Worm (Caenorhabditis elegans): Measurements from ENCODE around the gene W02H5.19.

W02H5.19 gene

DNA sequence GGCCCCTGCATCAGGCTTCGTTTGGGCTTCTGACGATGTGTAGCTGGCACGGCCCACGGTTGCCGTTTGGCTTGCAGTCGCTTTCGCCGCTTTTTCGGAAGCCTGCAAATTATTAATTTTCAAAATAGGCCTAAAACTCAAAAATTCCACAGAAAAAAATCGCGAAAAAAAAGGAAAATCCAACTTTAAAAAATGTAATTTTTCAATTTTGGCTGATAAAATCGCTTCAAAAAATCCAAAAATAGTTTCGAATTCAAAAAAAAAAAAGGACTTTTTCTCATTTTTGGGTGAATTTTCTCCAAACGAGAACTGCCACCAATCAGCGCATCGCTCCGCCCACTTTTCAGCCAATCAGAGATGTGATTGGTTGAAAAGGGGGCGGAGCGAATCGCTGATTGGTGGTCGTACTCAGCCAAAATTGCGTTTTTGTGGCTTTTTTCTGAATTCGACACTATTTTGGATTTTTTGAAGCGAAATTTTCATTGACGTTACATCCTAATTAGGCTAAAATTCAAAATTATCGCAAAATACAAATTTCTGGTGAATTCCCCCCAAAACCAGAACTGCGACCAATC, 8.6 kb downstream of the W02H5.19 start:
- no peak for TF ChIP-seq ceh-88 (GFP tag; IDR thresholded peaks at IDR 0.05)
- TF ChIP-seq unc-30 (tag; optimal IDR thresholded peaks at IDR 0.05) = no peak
- no peak for TF ChIP-seq dpl-1 (GFP tag; optimal IDR thresholded peaks at IDR 0.05)
- TF ChIP-seq fkh-10 (GFP tag; optimal IDR thresholded peaks at IDR 0.05) = no peak
- no peak for TF ChIP-seq pag-3 (tag; optimal IDR thresholded peaks at IDR 0.05; ENCODE audit: borderline replicate concordance, insufficient read depth)
- TF ChIP-seq egl-13 (tag; optimal IDR thresholded peaks at IDR 0.05) = no peak
- no peak for TF ChIP-seq grh-1 (GFP tag; IDR thresholded peaks at IDR 0.05)
- TF ChIP-seq skn-1 (tag; optimal IDR thresholded peaks at IDR 0.05) = no peak
- no peak for TF ChIP-seq C04F5.9 (tag; optimal IDR thresholded peaks at IDR 0.05)
- no peak for TF ChIP-seq nhr-71 (tag; optimal IDR thresholded peaks at IDR 0.05)
- TF ChIP-seq tbx-2 (tag; optimal IDR thresholded peaks at IDR 0.05) = no peak
- no peak for TF ChIP-seq zag-1 (tag; optimal IDR thresholded peaks at IDR 0.05)

DNA sequence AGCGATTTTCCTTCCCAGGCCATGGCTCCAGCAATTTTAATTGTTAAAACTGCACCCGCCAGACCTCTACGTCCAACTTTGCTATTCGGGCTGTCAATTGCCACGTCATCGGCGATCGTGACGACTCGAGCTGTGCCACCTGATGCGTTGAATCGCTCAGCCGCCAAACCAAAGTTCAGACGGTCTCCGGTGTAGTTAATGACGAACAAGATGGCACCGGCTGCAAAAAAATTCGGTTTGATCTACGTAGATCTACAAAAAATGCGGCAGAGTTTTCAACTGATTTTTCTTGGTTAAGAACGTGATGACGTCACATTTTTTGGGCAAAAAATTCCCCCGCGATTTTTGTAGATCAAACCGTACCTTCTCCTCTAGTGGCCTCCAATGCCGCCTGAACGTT, 12.3 kb downstream of the W02H5.19 start:
- no peak for TF ChIP-seq efl-1 (optimal IDR thresholded peaks at IDR 0.05)
- peak in 1 of 2 experiments; percentile 49 for TF ChIP-seq efl-1 (GFP tag; optimal IDR thresholded peaks at IDR 0.05 in 1 of 2)
- no peak for TF ChIP-seq ets-5 (GFP tag; IDR thresholded peaks at IDR 0.05)

DNA sequence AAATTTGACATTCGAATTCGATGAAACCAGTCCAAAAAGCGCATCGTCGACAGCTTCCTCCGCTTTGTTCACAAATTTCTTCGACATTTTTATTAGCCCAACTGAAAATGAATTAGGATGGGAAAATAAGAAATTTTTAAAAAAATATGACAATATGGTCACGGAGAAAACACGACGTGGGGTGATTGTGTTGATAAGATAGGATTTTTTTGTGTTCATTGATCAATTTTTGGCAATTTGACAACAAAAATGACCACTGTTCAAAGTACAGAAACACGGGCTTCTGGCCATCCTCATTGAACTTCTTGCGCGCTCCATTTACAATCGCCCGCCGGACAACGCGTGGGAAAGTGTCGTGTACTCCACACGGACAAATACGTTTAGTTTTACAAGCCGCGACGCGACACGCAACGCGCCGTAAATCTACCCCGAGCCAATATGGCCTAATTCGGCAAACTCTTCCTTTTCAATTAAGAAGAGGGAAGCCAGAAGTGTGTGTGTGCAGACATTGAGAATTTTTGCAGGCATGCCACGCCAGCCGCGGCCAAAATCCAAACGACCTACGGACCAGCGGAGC, 14.0 kb downstream of the W02H5.19 start, which contains the start of the genes W02H5.8 and angl-1:
Gene W02H5.8 (minus strand): TSS at position 101 of the 577 bp plus-strand sequence.
Gene angl-1 (plus strand): TSS at position 527 of the 577 bp plus-strand sequence.
- TF ChIP-seq efl-1 (optimal IDR thresholded peaks at IDR 0.05) (no peak), efl-1 (GFP tag; optimal IDR thresholded peaks at IDR 0.05 in 1 of 2) (peak in 1 of 2 experiments; percentile 89), tlp-1 (tag; optimal IDR thresholded peaks at IDR 0.05) (no peak), jun-1 (tag; optimal IDR thresholded peaks at IDR 0.05) (no peak)

DNA sequence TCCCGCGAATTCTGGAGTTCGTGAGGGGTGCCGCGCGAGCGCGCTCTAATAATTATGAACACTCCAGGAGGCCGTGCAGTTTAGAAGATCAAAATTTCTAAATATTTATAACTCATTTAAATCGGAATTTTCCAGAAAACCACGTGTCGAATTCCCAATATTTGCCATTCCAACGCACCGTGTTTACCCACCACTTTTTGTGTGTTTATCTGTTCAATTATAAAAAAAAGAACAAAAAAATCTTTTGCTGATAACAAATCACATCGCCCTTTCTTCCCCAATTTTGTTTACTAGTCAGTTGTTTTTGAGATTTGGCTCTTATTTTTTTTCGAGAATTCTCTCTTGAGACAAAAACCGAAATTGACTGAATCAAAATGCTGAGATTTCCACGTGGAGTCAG, 17.5 kb downstream of the W02H5.19 start:
- TF ChIP-seq mab-9 (GFP tag; IDR thresholded peaks at IDR 0.05) (no peak), aly-2 (tag; optimal IDR thresholded peaks at IDR 0.05) (no peak), efl-1 (optimal IDR thresholded peaks at IDR 0.05) (no peak), efl-1 (GFP tag; optimal IDR thresholded peaks at IDR 0.05 in 1 of 2) (peak in 1 of 2 experiments; percentile 48)

DNA sequence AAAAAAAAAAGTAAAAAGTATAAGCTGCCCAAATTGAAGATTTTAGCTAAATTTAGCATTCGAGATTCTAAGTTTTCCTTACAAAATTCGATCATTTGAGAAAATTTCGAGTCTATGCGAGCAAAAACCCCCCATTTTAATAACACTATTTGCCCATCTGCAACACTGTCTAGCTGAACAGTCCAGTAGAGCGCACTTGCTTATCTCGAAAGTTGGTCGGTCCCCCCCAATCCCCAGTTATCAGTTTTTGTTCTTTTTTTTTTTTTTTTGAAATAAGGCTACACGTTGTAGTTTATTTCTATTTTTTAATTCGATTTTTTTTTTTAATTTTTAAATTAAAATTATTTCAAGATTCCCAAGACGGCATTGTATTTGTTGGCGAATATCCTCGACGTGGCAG, 19.0 kb downstream of the W02H5.19 start:
- peak; percentile 41 for TF ChIP-seq elt-2 (tag; optimal IDR thresholded peaks at IDR 0.05)
- no peak for TF ChIP-seq pag-3 (tag; optimal IDR thresholded peaks at IDR 0.05; ENCODE audit: borderline replicate concordance, insufficient read depth)
- no peak for TF ChIP-seq nhr-90 (tag; optimal IDR thresholded peaks at IDR 0.05; ENCODE audit: poor library complexity)
- TF ChIP-seq nhr-237 (tag; optimal IDR thresholded peaks at IDR 0.05) = no peak
- no peak for TF ChIP-seq unc-98 (GFP tag; IDR thresholded peaks at IDR 0.05)
- TF ChIP-seq dpl-1 (GFP tag; optimal IDR thresholded peaks at IDR 0.05) = peak in 2 of 3 experiments; percentile 10 to 51
- peak in 1 of 2 experiments; percentile 51 for TF ChIP-seq lin-35 (GFP tag; optimal IDR thresholded peaks at IDR 0.05)
- TF ChIP-seq F16B12.6 (tag; optimal IDR thresholded peaks at IDR 0.05) = no peak
- TF ChIP-seq alr-1 (tag; optimal IDR thresholded peaks at IDR 0.05; ENCODE audit: borderline replicate concordance) = no peak
- no peak for TF ChIP-seq unc-30 (tag; optimal IDR thresholded peaks at IDR 0.05)
- no peak for TF ChIP-seq tlp-1 (tag; optimal IDR thresholded peaks at IDR 0.05)
- TF ChIP-seq snu-23 (GFP tag; optimal IDR thresholded peaks at IDR 0.05) = peak; percentile 12
- peak; percentile 1 for TF ChIP-seq xbp-1 (tag; optimal IDR thresholded peaks at IDR 0.05)
- peak; percentile 14 to 38 for TF ChIP-seq lsy-2 (tag; optimal IDR thresholded peaks at IDR 0.05)
- TF ChIP-seq nhr-47 (tag; optimal IDR thresholded peaks at IDR 0.05) = no peak
- peak; percentile 34 to 37 for TF ChIP-seq efl-1 (optimal IDR thresholded peaks at IDR 0.05)
- peak; percentile 33 to 93 for TF ChIP-seq efl-1 (GFP tag; optimal IDR thresholded peaks at IDR 0.05 in 1 of 2)
- TF ChIP-seq nhr-71 (tag; optimal IDR thresholded peaks at IDR 0.05) = peak; percentile 27
- no peak for TF ChIP-seq nhr-85 (tag)
